Fruit fly (Drosophila melanogaster) whole organism, embryonic: ENCODE data around the gene dbo.

Experiments
- B-H1 ChIP-seq: fragments of 200-800 bp; sonication (Bioruptor generic); IDR thresholded peaks from 3 replicates; pipeline ENCODE4 v1.3.6; 2022; ENCODE audit warnings: missing biosample characterization, missing genetic modification characterization
- B-H2 ChIP-seq: fragments of 200-800 bp; sonication (Bioruptor generic); optimal IDR thresholded peaks from 2 replicates; lab custom pipeline; 2018; ENCODE audit warnings: missing biosample characterization, mild to moderate bottlenecking, missing genetic modification characterization
- C15 ChIP-seq: fragments of 200-800 bp; sonication (Bioruptor generic); IDR thresholded peaks from 3 replicates; pipeline ENCODE4 v1.3.6; 2022; ENCODE audit warnings: missing biosample characterization, missing genetic modification characterization
- CG10654 ChIP-seq: fragments of 200-800 bp; sonication (Bioruptor generic); optimal IDR thresholded peaks from 2 replicates; lab custom pipeline; 2016; ENCODE audit warnings: missing biosample characterization, missing genetic modification characterization
- CG11093 ChIP-seq: fragments of 200-800 bp; sonication (Bioruptor generic); IDR thresholded peaks from 3 replicates; pipeline ENCODE4 v1.3.6; 2022; ENCODE audit warnings: missing biosample characterization, missing genetic modification characterization
- CG11456 ChIP-seq: fragments of 200-800 bp; sonication (Bioruptor generic); IDR thresholded peaks from 3 replicates; pipeline ENCODE4 v1.3.6; 2022; ENCODE audit warnings: missing biosample characterization, missing genetic modification characterization
- CG11504 ChIP-seq: fragments of 200-800 bp; sonication (Bioruptor generic); optimal IDR thresholded peaks from 3 replicates; lab custom pipeline; 2019; ENCODE audit warnings: missing biosample characterization, mild to moderate bottlenecking, missing genetic modification characterization, moderate library complexity
- CG11695 ChIP-seq: fragments of 200-800 bp; sonication (Bioruptor generic); IDR thresholded peaks from 3 replicates; pipeline ENCODE4 v1.3.6; 2022; ENCODE audit warnings: missing biosample characterization, missing genetic modification characterization
- CG12744 ChIP-seq: fragments of 200-800 bp; sonication (Bioruptor generic); optimal IDR thresholded peaks from 2 replicates; lab custom pipeline; 2016; ENCODE audit warnings: missing biosample characterization, missing genetic modification characterization
- CG13296 ChIP-seq: fragments of 200-800 bp; sonication (Bioruptor generic); optimal IDR thresholded peaks from 3 replicates; lab custom pipeline; 2018; ENCODE audit warnings: missing biosample characterization, mild to moderate bottlenecking, missing genetic modification characterization
- CG13775 ChIP-seq: fragments of 200-800 bp; sonication (Bioruptor generic); optimal IDR thresholded peaks from 3 replicates; lab custom pipeline; 2017; ENCODE audit warnings: missing biosample characterization, mild to moderate bottlenecking, missing genetic modification characterization
- CG14710 ChIP-seq: fragments of 200-800 bp; sonication (Bioruptor generic); optimal IDR thresholded peaks from 3 replicates; lab custom pipeline; 2019; ENCODE audit warnings: missing biosample characterization, mild to moderate bottlenecking, missing genetic modification characterization, moderate library complexity
- CG1529 ChIP-seq: fragments of 200-800 bp; sonication (Bioruptor generic); optimal IDR thresholded peaks from 3 replicates; lab custom pipeline; 2018; ENCODE audit warnings: missing biosample characterization, missing genetic modification characterization
- CG1602 ChIP-seq: fragments of 200-800 bp; sonication (Bioruptor generic); optimal IDR thresholded peaks from 3 replicates; lab custom pipeline; 2016; ENCODE audit warnings: missing biosample characterization, missing genetic modification characterization
- CG16779 ChIP-seq: fragments of 200-800 bp; sonication (Bioruptor generic); IDR thresholded peaks from 2 replicates; pipeline ENCODE4 v1.3.6; 2022; ENCODE audit warnings: missing biosample characterization, missing genetic modification characterization
- CG2202 ChIP-seq: fragments of 200-800 bp; sonication (Bioruptor generic); optimal IDR thresholded peaks from 2 replicates; lab custom pipeline; 2018; ENCODE audit warnings: missing biosample characterization, mild to moderate bottlenecking, missing genetic modification characterization
- CG2875 ChIP-seq: fragments of 200-800 bp; sonication (Bioruptor generic); optimal IDR thresholded peaks from 2 replicates; lab custom pipeline; 2017; ENCODE audit warnings: missing biosample characterization, mild to moderate bottlenecking, missing genetic modification characterization, missing genetic modification reagents
- CG2889 ChIP-seq: fragments of 200-800 bp; sonication (Bioruptor generic); IDR thresholded peaks from 3 replicates; pipeline ENCODE4 v1.3.6; 2022; ENCODE audit warnings: missing biosample characterization, missing genetic modification characterization
- CG3847 ChIP-seq: fragments of 200-800 bp; sonication (Bioruptor generic); IDR thresholded peaks from 2 replicates; pipeline ENCODE4 v1.3.6; 2022; ENCODE audit warnings: missing biosample characterization, missing genetic modification characterization
- CG3995 ChIP-seq: fragments of 200-800 bp; sonication (Bioruptor generic); optimal IDR thresholded peaks from 3 replicates; lab custom pipeline; 2016; ENCODE audit warnings: missing biosample characterization, missing genetic modification characterization
- CG4404 ChIP-seq: fragments of 200-800 bp; sonication (Bioruptor generic); IDR thresholded peaks from 2 replicates; pipeline ENCODE4 v1.3.6; 2022; ENCODE audit warnings: missing biosample characterization, missing genetic modification characterization
- CG6689 ChIP-seq: fragments of 200-800 bp; sonication (Bioruptor generic); IDR thresholded peaks from 2 replicates; pipeline ENCODE4 v1.3.6; 2022; ENCODE audit warnings: missing biosample characterization, missing genetic modification characterization
- CG6813 ChIP-seq: fragments of 200-800 bp; sonication (Bioruptor generic); optimal IDR thresholded peaks from 2 replicates; lab custom pipeline; 2017; ENCODE audit warnings: missing biosample characterization, missing genetic modification characterization, mild to moderate bottlenecking, moderate library complexity, missing genetic modification reagents
- CG7271 ChIP-seq: fragments of 200-800 bp; sonication (Bioruptor generic); optimal IDR thresholded peaks from 2 replicates; lab custom pipeline; 2018; ENCODE audit warnings: missing biosample characterization, mild to moderate bottlenecking, missing genetic modification characterization, moderate library complexity
- CG8478 ChIP-seq: fragments of >200 bp; optimal IDR thresholded peaks from 2 replicates; lab custom pipeline; 2018
- CG9797 ChIP-seq: fragments of 200-800 bp; sonication (Bioruptor generic); optimal IDR thresholded peaks from 3 replicates; lab custom pipeline; 2018; ENCODE audit warnings: missing biosample characterization, mild to moderate bottlenecking, missing genetic modification characterization
- CHES-1-like ChIP-seq: fragments of 200-800 bp; sonication (Bioruptor generic); optimal IDR thresholded peaks from 2 replicates; lab custom pipeline; 2016; ENCODE audit warnings: missing biosample characterization, missing genetic modification characterization
- Chrac-16 ChIP-seq: fragments of 200-800 bp; sonication (Bioruptor generic); optimal IDR thresholded peaks from 3 replicates; lab custom pipeline; 2016; ENCODE audit warnings: missing biosample characterization, missing genetic modification characterization
- Dek ChIP-seq: fragments of 200-800 bp; sonication (Bioruptor generic); optimal IDR thresholded peaks from 3 replicates; lab custom pipeline; 2019; ENCODE audit warnings: missing biosample characterization, mild to moderate bottlenecking, missing genetic modification characterization, moderate library complexity
- HLH3B ChIP-seq: fragments of 200-800 bp; sonication (Bioruptor generic); IDR thresholded peaks from 2 replicates; pipeline ENCODE4 v1.3.6; 2022; ENCODE audit warnings: missing biosample characterization, missing genetic modification characterization
- Rx ChIP-seq: fragments of 200-800 bp; sonication (Bioruptor generic); IDR thresholded peaks from 2 replicates; pipeline ENCODE4 v1.3.6; 2022; ENCODE audit warnings: missing biosample characterization, missing genetic modification characterization
- Sry-δ ChIP-seq: fragments of 200-800 bp; sonication (Bioruptor generic); optimal IDR thresholded peaks from 2 replicates; lab custom pipeline; 2016; ENCODE audit warnings: missing biosample characterization, missing genetic modification characterization
- Xrp1 ChIP-seq: fragments of 200-800 bp; sonication (Bioruptor generic); IDR thresholded peaks from 2 replicates; pipeline ENCODE4 v1.3.6; 2022; ENCODE audit warnings: missing biosample characterization, missing genetic modification characterization
- ash1 ChIP-seq: fragments of 200-800 bp; sonication (Bioruptor generic); optimal IDR thresholded peaks from 2 replicates; lab custom pipeline; 2018; ENCODE audit warnings: missing biosample characterization, mild to moderate bottlenecking, missing genetic modification characterization
- ato ChIP-seq: fragments of 200-800 bp; sonication (Bioruptor generic); IDR thresholded peaks from 2 replicates; pipeline ENCODE4 v1.3.6; 2022; ENCODE audit warnings: missing biosample characterization, missing genetic modification characterization; ENCODE audit not compliant: partially characterized antibody
- btn ChIP-seq: fragments of 200-800 bp; sonication (Bioruptor generic); optimal IDR thresholded peaks from 2 replicates; lab custom pipeline; 2016; ENCODE audit warnings: missing biosample characterization, missing genetic modification characterization
- crol ChIP-seq: fragments of 200-800 bp; sonication (Bioruptor generic); IDR thresholded peaks from 2 replicates; pipeline ENCODE4 v1.3.6; 2022; ENCODE audit warnings: missing biosample characterization, missing genetic modification characterization
- eve ChIP-seq, 2 experiments: fragments of >200 bp; optimal IDR thresholded peaks; 2 replicates each; lab custom pipeline; 2017; ENCODE audit warnings: missing biosample characterization in 2 of 2, missing genetic modification characterization in 2 of 2
- fd96Cb ChIP-seq: fragments of 200-800 bp; sonication (Bioruptor generic); optimal IDR thresholded peaks from 2 replicates; lab custom pipeline; 2018; ENCODE audit warnings: missing biosample characterization, mild to moderate bottlenecking, missing genetic modification characterization, moderate library complexity
- grn ChIP-seq: fragments of 200-800 bp; sonication (Bioruptor generic); optimal IDR thresholded peaks from 3 replicates; lab custom pipeline; 2017; ENCODE audit warnings: missing biosample characterization, missing genetic modification characterization
- gro ChIP-seq: fragments of 200-800 bp; sonication (Bioruptor generic); optimal IDR thresholded peaks from 2 replicates; lab custom pipeline; 2016; ENCODE audit warnings: missing biosample characterization, missing genetic modification characterization
- gsb ChIP-seq: fragments of 200-800 bp; sonication (Bioruptor generic); IDR thresholded peaks from 2 replicates; pipeline ENCODE4 v1.3.6; 2022; ENCODE audit warnings: missing biosample characterization, missing genetic modification characterization
- h ChIP-seq: fragments of >200 bp; optimal IDR thresholded peaks from 2 replicates; lab custom pipeline; 2017
- insv ChIP-seq, 2 experiments: fragments of 200-800 bp; sonication (Bioruptor generic); optimal IDR thresholded peaks; 3 replicates each; lab custom pipeline; 2016 to 2018; ENCODE audit warnings: missing biosample characterization in 2 of 2, missing genetic modification characterization in 2 of 2
- lbe ChIP-seq: fragments of 200-800 bp; sonication (Bioruptor generic); optimal IDR thresholded peaks from 2 replicates; lab custom pipeline; 2016; ENCODE audit warnings: missing biosample characterization, mild to moderate bottlenecking, missing genetic modification characterization
- lmd ChIP-seq: fragments of 200-800 bp; sonication (Bioruptor generic); IDR thresholded peaks from 2 replicates; pipeline ENCODE4 v1.3.6; 2022; ENCODE audit warnings: missing biosample characterization, missing genetic modification characterization
- maf-S ChIP-seq: fragments of 200-800 bp; sonication (Bioruptor generic); optimal IDR thresholded peaks from 2 replicates; lab custom pipeline; 2016; ENCODE audit warnings: missing biosample characterization, missing genetic modification characterization
- pzg ChIP-seq: fragments of 200-800 bp; sonication (Bioruptor generic); optimal IDR thresholded peaks from 3 replicates; lab custom pipeline; 2018; ENCODE audit warnings: missing biosample characterization, mild to moderate bottlenecking, missing genetic modification characterization, moderate library complexity
- run ChIP-seq: fragments of 200-800 bp; sonication (Bioruptor generic); optimal IDR thresholded peaks from 3 replicates; lab custom pipeline; 2018; ENCODE audit warnings: missing biosample characterization, mild to moderate bottlenecking, missing genetic modification characterization
- slp2 ChIP-seq: fragments of 200-800 bp; sonication (Bioruptor generic); optimal IDR thresholded peaks from 2 replicates; lab custom pipeline; 2016; ENCODE audit warnings: missing biosample characterization, missing genetic modification characterization
- so ChIP-seq: fragments of 200-800 bp; sonication (Bioruptor generic); IDR thresholded peaks from 3 replicates; pipeline ENCODE4 v1.3.6; 2022; ENCODE audit warnings: missing biosample characterization, missing genetic modification characterization
- sqz ChIP-seq: fragments of 200-800 bp; sonication (Bioruptor generic); optimal IDR thresholded peaks from 3 replicates; lab custom pipeline; 2018; ENCODE audit warnings: missing biosample characterization, mild to moderate bottlenecking, missing genetic modification characterization
- tgo ChIP-seq: fragments of 200-800 bp; sonication (Bioruptor generic); IDR thresholded peaks from 3 replicates; pipeline ENCODE4 v1.3.6; 2022; ENCODE audit warnings: missing biosample characterization, missing genetic modification characterization
- ttk ChIP-seq: fragments of 200-800 bp; sonication (Bioruptor generic); IDR thresholded peaks from 2 replicates; pipeline ENCODE4 v2.1.2; 2022; ENCODE audit warnings: missing biosample characterization, missing genetic modification characterization

dbo gene

DNA sequence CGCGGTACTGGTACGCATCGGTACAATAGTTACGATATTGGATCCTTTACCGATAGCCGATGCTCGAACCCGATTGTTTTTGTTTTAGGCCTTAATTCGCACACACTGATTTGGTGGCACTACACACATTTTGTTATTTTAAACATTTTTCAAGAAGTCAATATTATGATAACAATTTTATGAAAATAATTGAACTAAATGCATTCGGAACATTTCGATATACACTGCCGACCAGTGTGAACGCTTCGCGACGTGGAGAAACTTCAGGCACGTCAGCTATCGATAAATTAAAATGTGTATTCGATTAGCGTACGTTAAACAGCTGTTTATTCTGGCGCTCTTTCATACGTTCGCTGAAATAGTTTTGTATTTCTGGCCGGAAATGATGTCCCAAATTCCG is 5.5 kb downstream of the dbo start, which contains the start of gene CG12713 (continued):
- no peak for TF ChIP-seq Xrp1 (GFP tag; lab: Robert Waterston, UW)
- no peak for TF ChIP-seq CG1602 (GFP tag; lab: Kevin White, UChicago)
- peak; percentile 24 for TF ChIP-seq CG2202
- no peak for TF ChIP-seq so (GFP tag; lab: Robert Waterston, UW)
- peak; percentile 83 for TF ChIP-seq Sry-δ (GFP tag; lab: Kevin White, UChicago)
- TF ChIP-seq CG6813 (GFP tag; lab: Kevin White, UChicago), result no peak
- peak; percentile 9 for TF ChIP-seq CG12744 (GFP tag; lab: Kevin White, UChicago)
- TF ChIP-seq CG8478 (lab: Kevin White, UChicago), result no peak
- TF ChIP-seq C15, result no peak
- no peak for TF ChIP-seq grn (GFP tag; lab: Kevin White, UChicago)
- TF ChIP-seq CG3847, result no peak
- TF ChIP-seq maf-S (GFP tag; lab: Kevin White, UChicago), result peak; percentile 6
- no peak for TF ChIP-seq crol
- no peak for TF ChIP-seq sqz (GFP tag; lab: Kevin White, UChicago)
- TF ChIP-seq gsb (GFP tag; lab: Robert Waterston, UW), result no peak
- no peak for TF ChIP-seq Rx (GFP tag; lab: Robert Waterston, UW)
- no peak for TF ChIP-seq slp2
- TF ChIP-seq CG4404 (GFP tag; lab: Robert Waterston, UW), result no peak
- TF ChIP-seq CG13296 (GFP tag; lab: Kevin White, UChicago), result no peak
- TF ChIP-seq CG1529, result no peak
- TF ChIP-seq Chrac-16 (GFP tag; lab: Kevin White, UChicago), result no peak
- TF ChIP-seq lbe (GFP tag; lab: Kevin White, UChicago), result no peak
- TF ChIP-seq pzg (GFP tag; lab: Kevin White, UChicago), result peak; percentile 89
- TF ChIP-seq CG11695 (GFP tag; lab: Robert Waterston, UW), result no peak
- TF ChIP-seq eve (GFP tag; optimal IDR thresholded peaks at IDR 0.05; lab: Kevin White, UChicago), result peak in 1 of 2 experiments; percentile 54
- no peak for TF ChIP-seq CG7271
- TF ChIP-seq insv (GFP tag; optimal IDR thresholded peaks at IDR 0.05; lab: Kevin White, UChicago), result peak in 1 of 2 experiments; percentile 22
- peak; percentile 72 for TF ChIP-seq ato (GFP tag; lab: Robert Waterston, UW)
- no peak for TF ChIP-seq CG11093 (GFP tag; lab: Robert Waterston, UW)
- no peak for TF ChIP-seq CG10654 (GFP tag; lab: Kevin White, UChicago)
- no peak for TF ChIP-seq h (lab: Kevin White, UChicago)
- no peak for TF ChIP-seq tgo (GFP tag; lab: Robert Waterston, UW)
- no peak for TF ChIP-seq CG6689 (GFP tag; lab: Robert Waterston, UW)
- TF ChIP-seq HLH3B (GFP tag; lab: Robert Waterston, UW), result no peak
- TF ChIP-seq ttk (GFP tag; lab: Robert Waterston, UW), result no peak
- TF ChIP-seq ash1, result no peak
- TF ChIP-seq gro (GFP tag; lab: Kevin White, UChicago), result peak; percentile 6
- TF ChIP-seq B-H1 (GFP tag; lab: Robert Waterston, UW), result no peak
- peak; percentile 86 for TF ChIP-seq CG14710 (tag; lab: Kevin White, UChicago)
- no peak for TF ChIP-seq btn (GFP tag; lab: Kevin White, UChicago)
- TF ChIP-seq CG11504 (tag; lab: Kevin White, UChicago), result peak; percentile 57
- no peak for TF ChIP-seq fd96Cb (tag; lab: Kevin White, UChicago)
- no peak for TF ChIP-seq CG2875 (GFP tag; lab: Kevin White, UChicago)
- peak; percentile 11 for TF ChIP-seq CHES-1-like
- no peak for TF ChIP-seq B-H2 (GFP tag; lab: Kevin White, UChicago)
- no peak for TF ChIP-seq CG3995 (GFP tag; lab: Kevin White, UChicago)
- no peak for TF ChIP-seq CG2889 (GFP tag; lab: Robert Waterston, UW)
- TF ChIP-seq CG13775 (GFP tag; lab: Kevin White, UChicago), result no peak
- no peak for TF ChIP-seq CG16779 (GFP tag; lab: Robert Waterston, UW)
- TF ChIP-seq Dek, result no peak
- no peak for TF ChIP-seq CG11456 (GFP tag; lab: Robert Waterston, UW)
- TF ChIP-seq CG9797, result peak; percentile 73
- TF ChIP-seq run (tag; lab: Kevin White, UChicago), result no peak
- TF ChIP-seq lmd (GFP tag; lab: Robert Waterston, UW), result no peak
